Fruit fly (Drosophila melanogaster): Measurements from ENCODE around the gene CG32241.

CG32241 gene

dm6 chr3L:4474946-4475470, 8.6 kb upstream of the CG32241 start (continued):
- TF ChIP-seq Mad (GFP tag; optimal IDR thresholded peaks at IDR 0.05) = peak; percentile 67
- peak; percentile 37 for TF ChIP-seq ind (GFP tag; optimal IDR thresholded peaks at IDR 0.05)
- TF ChIP-seq MBD-R2 (GFP tag; IDR thresholded peaks at IDR 0.05) = no peak
- TF ChIP-seq Vsx1 (GFP tag; optimal IDR thresholded peaks at IDR 0.05) = peak; percentile 91
- no peak for TF ChIP-seq CG4282 (GFP tag; optimal IDR thresholded peaks at IDR 0.05)
- TF ChIP-seq CG11398 (GFP tag; optimal IDR thresholded peaks at IDR 0.05) = peak; percentile 74
- no peak for TF ChIP-seq pros (GFP tag; optimal IDR thresholded peaks at IDR 0.05)
- no peak for TF ChIP-seq ato (GFP tag; IDR thresholded peaks at IDR 0.05; ENCODE audit: partially characterized antibody)
- TF ChIP-seq CG4424 (GFP tag; optimal IDR thresholded peaks at IDR 0.05) = peak; percentile 80
- peak; percentile 89 for TF ChIP-seq Hand (GFP tag; optimal IDR thresholded peaks at IDR 0.05)
- TF ChIP-seq CG12769 (tag; optimal IDR thresholded peaks at IDR 0.05) = peak; percentile 55
- TF ChIP-seq ems (GFP tag; optimal IDR thresholded peaks at IDR 0.05) = peak; percentile 70
- TF ChIP-seq gro (GFP tag; optimal IDR thresholded peaks at IDR 0.05) = peak; percentile 83
- no peak for TF ChIP-seq tx (GFP tag; optimal IDR thresholded peaks at IDR 0.05)
- peak; percentile 16 for TF ChIP-seq CG2120 (GFP tag; optimal IDR thresholded peaks at IDR 0.05)
- TF ChIP-seq CG2678 (tag; optimal IDR thresholded peaks at IDR 0.05) = peak; percentile 71
- peak; percentile 95 for TF ChIP-seq CrebB (tag; optimal IDR thresholded peaks at IDR 0.05)
- no peak for TF ChIP-seq Atf-2 (GFP tag; optimal IDR thresholded peaks at IDR 0.05)
- peak; percentile 77 for TF ChIP-seq CG10209 (GFP tag; optimal IDR thresholded peaks at IDR 0.05)
- TF ChIP-seq CG1529 (GFP tag; optimal IDR thresholded peaks at IDR 0.05) = peak; percentile 86
- TF ChIP-seq CG11093 (GFP tag; IDR thresholded peaks at IDR 0.05) = no peak
- no peak for TF ChIP-seq Trl (optimal IDR thresholded peaks at IDR 0.05)
- TF ChIP-seq Trl (GFP tag; optimal IDR thresholded peaks at IDR 0.05) = peak; percentile 72
- peak; percentile 91 for TF ChIP-seq scrt (GFP tag; optimal IDR thresholded peaks at IDR 0.05)
- TF ChIP-seq org-1 (GFP tag; optimal IDR thresholded peaks at IDR 0.05) = peak; percentile 76
- peak; percentile 44 for TF ChIP-seq Dek (tag; optimal IDR thresholded peaks at IDR 0.05)
- no peak for TF ChIP-seq CG8478 (optimal IDR thresholded peaks at IDR 0.05)
- TF ChIP-seq Dip3 (GFP tag; optimal IDR thresholded peaks at IDR 0.05) = peak; percentile 42
- TF ChIP-seq CG15696 (tag; optimal IDR thresholded peaks at IDR 0.05) = no peak
- peak; percentile 59 for TF ChIP-seq CG7556 (GFP tag; optimal IDR thresholded peaks at IDR 0.05)
- peak; percentile 78 for TF ChIP-seq CG2202 (tag; optimal IDR thresholded peaks at IDR 0.05)
- peak; percentile 57 for TF ChIP-seq H2.0 (GFP tag; IDR thresholded peaks at IDR 0.05)
- TF ChIP-seq CG7963 (GFP tag; IDR thresholded peaks at IDR 0.05; ENCODE audit: partially characterized antibody) = no peak
- TF ChIP-seq CG17802 (tag; optimal IDR thresholded peaks at IDR 0.05) = peak; percentile 62
- no peak for TF ChIP-seq Dip2 (GFP tag; IDR thresholded peaks at IDR 0.05)
- TF ChIP-seq lola (GFP tag; optimal IDR thresholded peaks at IDR 0.05) = no peak
- TF ChIP-seq dm (GFP tag; optimal IDR thresholded peaks at IDR 0.05) = peak; percentile 52
- TF ChIP-seq CG7839 (tag; optimal IDR thresholded peaks at IDR 0.05) = peak; percentile 67
- TF ChIP-seq CG3995 (GFP tag; optimal IDR thresholded peaks at IDR 0.05) = peak; percentile 50
- peak; percentile 62 for TF ChIP-seq CG11696 (GFP tag; IDR thresholded peaks at IDR 0.05)
- no peak for TF ChIP-seq Deaf1 (tag; optimal IDR thresholded peaks at IDR 0.05)
- peak; percentile 77 for TF ChIP-seq tap (tag; optimal IDR thresholded peaks at IDR 0.05)
- peak; percentile 75 for TF ChIP-seq Xbp1 (GFP tag; optimal IDR thresholded peaks at IDR 0.05)
- peak; percentile 59; the same call in 1 of the 3 replicates for TF ChIP-seq CG11456 (GFP tag; IDR thresholded peaks at IDR 0.05)
- TF ChIP-seq CG1024 (GFP tag; IDR thresholded peaks at IDR 0.05) = peak; percentile 65
- TF ChIP-seq CG17186 (GFP tag; optimal IDR thresholded peaks at IDR 0.05) = peak; percentile 53
- peak; percentile 76 for TF ChIP-seq Mes4 (GFP tag; optimal IDR thresholded peaks at IDR 0.05)
- TF ChIP-seq twi (tag; optimal IDR thresholded peaks at IDR 0.05) = no peak
- TF ChIP-seq E2f1 (GFP tag; IDR thresholded peaks at IDR 0.05) = peak; percentile 47; the same call in 1 of the 2 replicates
- TF ChIP-seq corto (GFP tag; optimal IDR thresholded peaks at IDR 0.05) = no peak
- TF ChIP-seq CG2712 (tag; optimal IDR thresholded peaks at IDR 0.05) = no peak
